Worm (Caenorhabditis elegans) whole organism, young adult: ENCODE data around the gene Y73B6BL.37.

Source experiments
- B0019.2 ChIP-seq: fragments of 200-800 bp; sonication (Bioruptor generic); conservative IDR thresholded peaks from 2 replicates; pipeline ENCODE4 v1.3.6; 2022; ENCODE audit warnings: missing genetic modification reagents, missing genetic modification characterization, missing compliant biosample characterization
- B0035.1 ChIP-seq: sonication (generic microtip); optimal IDR thresholded peaks from 2 replicates; lab custom pipeline; 2016; ENCODE audit warnings: missing genetic modification characterization, mild to moderate bottlenecking, missing compliant biosample characterization, missing genotype, missing genetic modification reagents
- C17E4.6 ChIP-seq: fragments of 200-800 bp; sonication (Bioruptor generic); IDR thresholded peaks from 2 replicates; pipeline ENCODE4 v1.3.6; 2022; ENCODE audit warnings: missing genetic modification reagents, missing genetic modification characterization, missing compliant biosample characterization
- F39B2.1 ChIP-seq: fragments of 200-800 bp; sonication (Bioruptor generic); IDR thresholded peaks from 2 replicates; pipeline ENCODE4 v1.3.6; 2022; ENCODE audit warnings: missing genetic modification reagents, missing genetic modification characterization, missing compliant biosample characterization
- F49E8.2 ChIP-seq: sonication (generic microtip); optimal IDR thresholded peaks from 3 replicates; lab custom pipeline; 2017; ENCODE audit warnings: missing genetic modification characterization, mild to moderate bottlenecking, missing compliant biosample characterization, antibody characterized with exemption, moderate library complexity; ENCODE audit not compliant: insufficient read depth
- F55B11.4 ChIP-seq: sonication (generic microtip); optimal IDR thresholded peaks from 2 replicates; lab custom pipeline; 2016; ENCODE audit warnings: missing compliant biosample characterization, missing genetic modification characterization, borderline replicate concordance; ENCODE audit not compliant: insufficient read depth
- F57A8.1 ChIP-seq: fragments of 200-800 bp; sonication (Bioruptor generic); optimal IDR thresholded peaks from 2 replicates; lab custom pipeline; 2018; ENCODE audit warnings: mild to moderate bottlenecking, missing genetic modification characterization, moderate library complexity, missing compliant biosample characterization
- F57C9.4 ChIP-seq: sonication (generic microtip); optimal IDR thresholded peaks from 2 replicates; lab custom pipeline; 2017; ENCODE audit warnings: mild to moderate bottlenecking, missing genetic modification characterization, missing compliant biosample characterization
- K11D2.4 ChIP-seq: fragments of 200-800 bp; sonication (Bioruptor generic); IDR thresholded peaks from 2 replicates; pipeline ENCODE4 v1.3.6; 2022; ENCODE audit warnings: missing genetic modification reagents, missing genetic modification characterization, missing compliant biosample characterization
- T07F8.4 ChIP-seq: sonication (generic microtip); optimal IDR thresholded peaks from 2 replicates; lab custom pipeline; 2016; ENCODE audit warnings: mild to moderate bottlenecking, missing genetic modification characterization, moderate library complexity, missing compliant biosample characterization
- T26A5.8 ChIP-seq: sonication (generic microtip); optimal IDR thresholded peaks from 2 replicates; lab custom pipeline; 2016; ENCODE audit warnings: missing genetic modification characterization, missing compliant biosample characterization
- Y53F4B.3 ChIP-seq: fragments of 200-800 bp; sonication (Bioruptor generic); IDR thresholded peaks from 2 replicates; pipeline ENCODE4 v1.3.6; 2022; ENCODE audit warnings: missing genetic modification reagents, missing genetic modification characterization, missing compliant biosample characterization
- Y56A3A.18 ChIP-seq: fragments of 200-800 bp; sonication (Bioruptor generic); IDR thresholded peaks from 2 replicates; pipeline ENCODE4 v1.3.6; 2022; ENCODE audit warnings: missing genetic modification reagents, missing genetic modification characterization, missing compliant biosample characterization
- Y67H2A.10 ChIP-seq: fragments of 200-800 bp; sonication (Bioruptor generic); conservative IDR thresholded peaks from 2 replicates; pipeline ENCODE4 v1.3.6; 2022; ENCODE audit warnings: missing genetic modification reagents, missing genetic modification characterization, missing compliant biosample characterization
- ZK185.1 ChIP-seq: sonication (generic microtip); optimal IDR thresholded peaks from 2 replicates; lab custom pipeline; 2016; ENCODE audit warnings: mild to moderate bottlenecking, missing genetic modification characterization, missing compliant biosample characterization; ENCODE audit not compliant: poor library complexity, severe bottlenecking
- aptf-3 ChIP-seq: fragments of 200-800 bp; sonication (Bioruptor generic); IDR thresholded peaks from 2 replicates; pipeline ENCODE4 v1.3.6; 2022; ENCODE audit warnings: missing genetic modification characterization, missing compliant biosample characterization
- attf-6 ChIP-seq: fragments of 200-800 bp; sonication (Bioruptor generic); IDR thresholded peaks from 2 replicates; pipeline ENCODE4 v1.3.6; 2022; ENCODE audit warnings: missing genetic modification reagents, missing genetic modification characterization, missing compliant biosample characterization
- bed-1 ChIP-seq: fragments of 200-800 bp; sonication (Bioruptor generic); IDR thresholded peaks from 2 replicates; pipeline ENCODE4 v1.3.6; 2022; ENCODE audit warnings: missing genetic modification reagents, missing genetic modification characterization, missing compliant biosample characterization
- bed-2 ChIP-seq: fragments of 200-800 bp; sonication (Bioruptor generic); IDR thresholded peaks from 2 replicates; pipeline ENCODE4 v1.3.6; 2022; ENCODE audit warnings: missing genetic modification reagents, missing genetic modification characterization, missing compliant biosample characterization
- cebp-2 ChIP-seq: fragments of 200-800 bp; sonication (Bioruptor generic); IDR thresholded peaks from 2 replicates; pipeline ENCODE4 v1.3.6; 2022; ENCODE audit warnings: missing genetic modification characterization, missing compliant biosample characterization
- ceh-100 ChIP-seq: fragments of 200-800 bp; sonication (Bioruptor generic); IDR thresholded peaks from 2 replicates; pipeline ENCODE4 v1.3.6; 2022; ENCODE audit warnings: missing genetic modification reagents, missing genetic modification characterization, missing compliant biosample characterization
- dpff-1 ChIP-seq: sonication (generic microtip); optimal IDR thresholded peaks from 2 replicates; lab custom pipeline; 2017; ENCODE audit warnings: mild to moderate bottlenecking, missing genetic modification characterization, missing compliant biosample characterization
- egl-18 ChIP-seq: fragments of 200-800 bp; sonication (Bioruptor generic); IDR thresholded peaks from 2 replicates; pipeline ENCODE4 v1.3.6; 2022; ENCODE audit warnings: missing genetic modification reagents, missing genetic modification characterization, missing compliant biosample characterization
- fkh-3 ChIP-seq: sonication (generic microtip); optimal IDR thresholded peaks from 2 replicates; lab custom pipeline; 2016; ENCODE audit warnings: mild to moderate bottlenecking, missing genetic modification characterization, missing compliant biosample characterization
- gei-17 ChIP-seq: fragments of 200-800 bp; sonication (Bioruptor generic); optimal IDR thresholded peaks from 2 replicates; lab custom pipeline; 2018; ENCODE audit warnings: mild to moderate bottlenecking, missing genetic modification characterization, missing compliant biosample characterization
- lin-26 ChIP-seq: fragments of 200-800 bp; sonication (Bioruptor generic); IDR thresholded peaks from 2 replicates; pipeline ENCODE4 v1.3.6; 2022; ENCODE audit warnings: missing genetic modification reagents, missing genetic modification characterization, missing compliant biosample characterization
- lin-40 ChIP-seq: sonication (generic microtip); optimal IDR thresholded peaks from 2 replicates; lab custom pipeline; 2016; ENCODE audit warnings: missing genetic modification characterization, mild to moderate bottlenecking, missing compliant biosample characterization, missing genotype, missing genetic modification reagents
- lsl-1 ChIP-seq: fragments of 200-800 bp; sonication (Bioruptor generic); optimal IDR thresholded peaks from 2 replicates; lab custom pipeline; 2018; ENCODE audit warnings: mild to moderate bottlenecking, missing genetic modification characterization, moderate library complexity, missing compliant biosample characterization
- lsy-27 ChIP-seq: sonication (generic microtip); optimal IDR thresholded peaks from 2 replicates; lab custom pipeline; 2017; ENCODE audit warnings: missing genetic modification characterization, mild to moderate bottlenecking, missing compliant biosample characterization, antibody characterized with exemption, missing genotype, borderline replicate concordance; ENCODE audit not compliant: insufficient read depth
- madf-3 ChIP-seq: fragments of 200-800 bp; sonication (Bioruptor generic); IDR thresholded peaks from 2 replicates; pipeline ENCODE4 v1.3.6; 2022; ENCODE audit warnings: missing genetic modification reagents, missing genetic modification characterization, missing compliant biosample characterization
- madf-8 ChIP-seq: fragments of 200-800 bp; sonication (Bioruptor generic); conservative IDR thresholded peaks from 2 replicates; pipeline ENCODE4 v1.3.6; 2022; ENCODE audit warnings: missing genetic modification reagents, missing genetic modification characterization, missing compliant biosample characterization
- rcor-1 ChIP-seq: fragments of 200-800 bp; sonication (Bioruptor generic); IDR thresholded peaks from 2 replicates; pipeline ENCODE4 v1.3.6; 2022; ENCODE audit warnings: missing genetic modification reagents, missing genetic modification characterization, missing compliant biosample characterization
- sdz-38 ChIP-seq: sonication (generic microtip); optimal IDR thresholded peaks from 2 replicates; lab custom pipeline; 2016; ENCODE audit warnings: missing genotype, missing genetic modification characterization, missing compliant biosample characterization
- snpc-1.3 ChIP-seq: sonication (generic microtip); optimal IDR thresholded peaks from 2 replicates; lab custom pipeline; 2017; ENCODE audit warnings: missing genetic modification characterization, mild to moderate bottlenecking, missing compliant biosample characterization, antibody characterized with exemption, moderate library complexity, missing genotype, missing genetic modification reagents; ENCODE audit not compliant: insufficient read depth
- tbp1 ChIP-seq: fragments of 200-800 bp; sonication (Bioruptor generic); optimal IDR thresholded peaks from 2 replicates; lab custom pipeline; 2018; ENCODE audit warnings: mild to moderate bottlenecking, missing genetic modification characterization, missing compliant biosample characterization
- tlf-1 ChIP-seq: fragments of 200-800 bp; sonication (Bioruptor generic); optimal IDR thresholded peaks from 2 replicates; lab custom pipeline; 2018; ENCODE audit warnings: mild to moderate bottlenecking, missing genetic modification characterization, missing compliant biosample characterization
- unc-130 ChIP-seq: sonication (generic microtip); optimal IDR thresholded peaks from 2 replicates; lab custom pipeline; 2016; ENCODE audit warnings: missing genetic modification reagents, missing genetic modification characterization, missing compliant biosample characterization
- unc-62 ChIP-seq: fragments of 150-350 bp; optimal IDR thresholded peaks from 2 replicates; lab custom pipeline; 2014; ENCODE audit warnings: missing biosample characterization, missing genetic modification reagents, missing genetic modification characterization
- zfh-2 ChIP-seq: fragments of 200-800 bp; sonication (Bioruptor generic); conservative IDR thresholded peaks from 2 replicates; pipeline ENCODE4 v1.3.6; 2022; ENCODE audit warnings: missing genetic modification reagents, missing genetic modification characterization, missing compliant biosample characterization
- ztf-6 ChIP-seq: fragments of 200-800 bp; sonication (Bioruptor generic); IDR thresholded peaks from 2 replicates; pipeline ENCODE4 v1.3.6; 2022; ENCODE audit warnings: missing genetic modification reagents, missing genetic modification characterization, missing compliant biosample characterization

The Y73B6BL.37 gene

ce11 chrIV:6491915-6492314 is 4.8 kb downstream of the Y73B6BL.37 start:
- TF ChIP-seq Y53F4B.3 (GFP tag; lab: Robert Waterston, UW) = no peak
- no peak for TF ChIP-seq ZK185.1
- TF ChIP-seq, all 124 proteins: peak for 0

ce11 chrIV:6493299-6493698 is 6.2 kb downstream of the Y73B6BL.37 start, which contains the start of gene Y73B6BL.44:
Gene Y73B6BL.44, plus strand, starts transcription at chrIV:6493599.
- no peak for TF ChIP-seq attf-6
- no peak for TF ChIP-seq unc-130 (GFP tag; lab: Kevin White, UChicago)
- no peak for TF ChIP-seq Y67H2A.10 (GFP tag; lab: Robert Waterston, UW)
- no peak for TF ChIP-seq aptf-3
- no peak for TF ChIP-seq fkh-3
- no peak for TF ChIP-seq ceh-100
- no peak for TF ChIP-seq rcor-1 (GFP tag; lab: Robert Waterston, UW)
- no peak for TF ChIP-seq madf-3 (GFP tag; lab: Robert Waterston, UW)
- no peak for TF ChIP-seq B0035.1 (tag; lab: Kevin White, UChicago)

- no peak for TF ChIP-seq B0035.1 (tag; lab: Kevin White, UChicago)
- TF ChIP-seq madf-8 (GFP tag; lab: Robert Waterston, UW) = no peak
- no peak for TF ChIP-seq madf-3 (GFP tag; lab: Robert Waterston, UW)
- no peak for TF ChIP-seq unc-130 (GFP tag; lab: Kevin White, UChicago)
- no peak for TF ChIP-seq K11D2.4 (GFP tag; lab: Robert Waterston, UW)
- TF ChIP-seq Y67H2A.10 (GFP tag; lab: Robert Waterston, UW) = no peak
- no peak for TF ChIP-seq lin-40 (tag; lab: Kevin White, UChicago)
- no peak for TF ChIP-seq B0019.2 (GFP tag; lab: Robert Waterston, UW)
- no peak for TF ChIP-seq bed-1 (GFP tag; lab: Robert Waterston, UW)
- no peak for TF ChIP-seq egl-18 (GFP tag; lab: Robert Waterston, UW)
- no peak for TF ChIP-seq F57C9.4 (tag; lab: Kevin White, UChicago)
- no peak for TF ChIP-seq ztf-6 (GFP tag; lab: Robert Waterston, UW)
- no peak for TF ChIP-seq tlf-1
- no peak for TF ChIP-seq dpff-1 (tag; lab: Kevin White, UChicago)
- TF ChIP-seq Y53F4B.3 (GFP tag; lab: Robert Waterston, UW) = no peak
- TF ChIP-seq bed-2 = no peak
- no peak for TF ChIP-seq sdz-38 (tag; lab: Kevin White, UChicago)
- TF ChIP-seq Y56A3A.18 (GFP tag; lab: Robert Waterston, UW) = no peak
- TF ChIP-seq T26A5.8 (tag; lab: Kevin White, UChicago) = no peak
- TF ChIP-seq F49E8.2 (tag; lab: Kevin White, UChicago) = no peak
These were observed 9.0 kb downstream of the Y73B6BL.37 start for ce11 chrIV:6496103-6496502.

ce11 chrIV:6500433-6500832 is 13.3 kb downstream of the Y73B6BL.37 start:
- TF ChIP-seq cebp-2 (no peak), snpc-1.3 (tag; lab: Kevin White, UChicago) (no peak), F49E8.2 (tag; lab: Kevin White, UChicago) (no peak), F39B2.1 (GFP tag; lab: Robert Waterston, UW) (no peak), lin-26 (GFP tag; lab: Robert Waterston, UW) (no peak), C17E4.6 (GFP tag; lab: Robert Waterston, UW) (no peak), unc-62 (GFP tag; lab: Kevin White, UChicago) (no peak), F55B11.4 (tag; lab: Kevin White, UChicago) (no peak), lsy-27 (tag; lab: Kevin White, UChicago) (no peak), tbp1 (GFP tag; lab: Kevin White, UChicago) (no peak), unc-130 (GFP tag; lab: Kevin White, UChicago) (no peak), gei-17 (no peak), lsl-1 (GFP tag; lab: Kevin White, UChicago) (no peak), zfh-2 (GFP tag; lab: Robert Waterston, UW) (no peak), T07F8.4 (tag; lab: Kevin White, UChicago) (no peak), F57A8.1 (GFP tag; lab: Kevin White, UChicago) (no peak)
